Worm (Caenorhabditis elegans) whole organism, midembryonic: ENCODE results near the gene unc-116.

Experiments used
- T22C8.4 ChIP-seq: fragments of 200-800 bp; sonication (Bioruptor generic); IDR thresholded peaks from 2 replicates; pipeline ENCODE4 v1.3.6; 2022; ENCODE audit warnings: missing genetic modification characterization, missing compliant biosample characterization
- flt-1 ChIP-seq: fragments of 200-800 bp; sonication (Bioruptor generic); IDR thresholded peaks from 2 replicates; pipeline ENCODE4 v1.3.6; 2022; ENCODE audit warnings: missing genetic modification characterization, missing compliant biosample characterization
- med-1 ChIP-seq: sonication (generic microtip); optimal IDR thresholded peaks from 2 replicates; lab custom pipeline; 2017; ENCODE audit warnings: missing genetic modification characterization, mild to moderate bottlenecking, missing compliant biosample characterization, antibody characterized with exemption, missing genetic modification reagents; ENCODE audit not compliant: insufficient read depth
- tab-1 ChIP-seq: fragments of 200-800 bp; sonication (Bioruptor generic); IDR thresholded peaks from 2 replicates; pipeline ENCODE4 v1.3.6; 2022; ENCODE audit warnings: missing genetic modification characterization, missing compliant biosample characterization
- ztf-23 ChIP-seq: fragments of 200-800 bp; sonication (Bioruptor generic); IDR thresholded peaks from 2 replicates; pipeline ENCODE4 v1.3.6; 2022; ENCODE audit warnings: missing genetic modification reagents, missing genetic modification characterization, missing compliant biosample characterization
- ztf-29 ChIP-seq: fragments of 200-800 bp; sonication (Bioruptor generic); IDR thresholded peaks from 2 replicates; pipeline ENCODE4 v1.3.6; 2022; ENCODE audit warnings: missing genetic modification reagents, missing genetic modification characterization, missing compliant biosample characterization

- TF ChIP-seq flt-1 (GFP tag; lab: Robert Waterston, UW) (no peak), ztf-29 (GFP tag; lab: Robert Waterston, UW) (no peak), tab-1 (GFP tag; lab: Robert Waterston, UW) (no peak), ztf-23 (GFP tag; lab: Robert Waterston, UW) (no peak), med-1 (no peak), T22C8.4 (GFP tag; lab: Robert Waterston, UW) (no peak)
Measured at ce11 chrIII:8392307-8392706, 37.3 kb upstream of the unc-116 start.
